Fruit fly (Drosophila melanogaster): Measurements from ENCODE around the gene Hipk.
A peak's percentile ranks its signal among the peaks of the same experiment; 100 is the strongest.

Hipk gene

dm6 chr3L:563002-563627, 20.3 kb downstream of the Hipk start:
- TF ChIP-seq gt (GFP tag; IDR thresholded peaks at IDR 0.05), result no peak
- no peak for TF ChIP-seq CG3838 (GFP tag; optimal IDR thresholded peaks at IDR 0.05)
- no peak for TF ChIP-seq D (optimal IDR thresholded peaks at IDR 0.05)
- TF ChIP-seq D (GFP tag; optimal IDR thresholded peaks at IDR 0.05), result peak; percentile 48
- no peak for TF ChIP-seq ac (GFP tag; optimal IDR thresholded peaks at IDR 0.05)
- peak; percentile 66 for TF ChIP-seq ranshi (GFP tag; IDR thresholded peaks at IDR 0.05)
- TF ChIP-seq CG12769 (tag; optimal IDR thresholded peaks at IDR 0.05), result peak; percentile 30
- TF ChIP-seq fru (optimal IDR thresholded peaks at IDR 0.05), result no peak
- TF ChIP-seq CG42726 (GFP tag; IDR thresholded peaks at IDR 0.05; ENCODE audit: partially characterized antibody), result no peak
- no peak for TF ChIP-seq jigr1 (GFP tag; IDR thresholded peaks at IDR 0.05)
- 0 out of 2 replicates have a peak, but pooled peaks have one; percentile 40 for TF ChIP-seq CG10959 (GFP tag; IDR thresholded peaks at IDR 0.05)
- peak; percentile 53 for TF ChIP-seq CG1529 (GFP tag; optimal IDR thresholded peaks at IDR 0.05)
- no peak for TF ChIP-seq cad (GFP tag; optimal IDR thresholded peaks at IDR 0.05)
- peak; percentile 20 for TF ChIP-seq CG6683 (GFP tag; optimal IDR thresholded peaks at IDR 0.05)
- no peak for TF ChIP-seq CG11398 (GFP tag; optimal IDR thresholded peaks at IDR 0.05)
- TF ChIP-seq Spps (tag; optimal IDR thresholded peaks at IDR 0.05), result peak; percentile 42
- no peak for TF ChIP-seq Atf3 (GFP tag; optimal IDR thresholded peaks at IDR 0.05)
- TF ChIP-seq CG5953 (GFP tag; IDR thresholded peaks at IDR 0.05), result peak; percentile 66; the same call in 1 of the 2 replicates
- TF ChIP-seq Sry-β (GFP tag; optimal IDR thresholded peaks at IDR 0.05), result no peak
- no peak for TF ChIP-seq CG4282 (GFP tag; optimal IDR thresholded peaks at IDR 0.05)
- TF ChIP-seq grau (tag; optimal IDR thresholded peaks at IDR 0.05), result peak; percentile 59
- TF ChIP-seq CG17359 (tag; optimal IDR thresholded peaks at IDR 0.05), result peak; percentile 78
- 0 out of 2 replicates have a peak, but pooled peaks have one; percentile 21 for TF ChIP-seq dan (GFP tag; IDR thresholded peaks at IDR 0.05)
- TF ChIP-seq CG4424 (GFP tag; optimal IDR thresholded peaks at IDR 0.05), result peak; percentile 73
- no peak for TF ChIP-seq CG16815 (GFP tag; optimal IDR thresholded peaks at IDR 0.05)
- peak; percentile 67 for TF ChIP-seq CG7839 (tag; optimal IDR thresholded peaks at IDR 0.05)
- no peak for TF ChIP-seq CG11560 (tag; IDR thresholded peaks at IDR 0.05)
- TF ChIP-seq Abd-B (GFP tag; optimal IDR thresholded peaks at IDR 0.05), result no peak
- peak; percentile 40 for TF ChIP-seq CG18599 (GFP tag; optimal IDR thresholded peaks at IDR 0.05)
- TF ChIP-seq CG18476 (GFP tag; optimal IDR thresholded peaks at IDR 0.05), result peak; percentile 34
- TF ChIP-seq CG10654 (GFP tag; optimal IDR thresholded peaks at IDR 0.05), result peak; percentile 28
- TF ChIP-seq otp (GFP tag; IDR thresholded peaks at IDR 0.05), result peak; percentile 61; the same call in 1 of the 3 replicates
- TF ChIP-seq schlank (tag; optimal IDR thresholded peaks at IDR 0.05), result no peak
- TF ChIP-seq PHDP (tag; optimal IDR thresholded peaks at IDR 0.05), result peak; percentile 77
- TF ChIP-seq Optix (GFP tag; IDR thresholded peaks at IDR 0.05), result peak; percentile 56; the same call in 1 of the 3 replicates
- TF ChIP-seq crp (GFP tag; optimal IDR thresholded peaks at IDR 0.05), result no peak
- TF ChIP-seq Tbp (GFP tag; optimal IDR thresholded peaks at IDR 0.05), result no peak
- no peak for TF ChIP-seq CG1602 (GFP tag; optimal IDR thresholded peaks at IDR 0.05)
- peak; percentile 53; the same call in 1 of the 2 replicates for TF ChIP-seq CG17612 (GFP tag; IDR thresholded peaks at IDR 0.05)
- peak; percentile 83 for TF ChIP-seq zfh1 (GFP tag; IDR thresholded peaks at IDR 0.05)
- no peak for TF ChIP-seq ftz-f1 (GFP tag; optimal IDR thresholded peaks at IDR 0.05)
- TF ChIP-seq pb (GFP tag; optimal IDR thresholded peaks at IDR 0.05), result peak; percentile 54
- peak; percentile 64 for TF ChIP-seq CG5180 (GFP tag; optimal IDR thresholded peaks at IDR 0.05)
- TF ChIP-seq CG7372 (GFP tag; IDR thresholded peaks at IDR 0.05), result no peak
- no peak for TF ChIP-seq lbe (GFP tag; optimal IDR thresholded peaks at IDR 0.05)
- no peak for TF ChIP-seq Dbx (GFP tag; IDR thresholded peaks at IDR 0.05)
- peak; percentile 58 for TF ChIP-seq nerfin-1 (tag; optimal IDR thresholded peaks at IDR 0.05)
- TF ChIP-seq CG9876 (GFP tag; optimal IDR thresholded peaks at IDR 0.05), result no peak
- TF ChIP-seq CG7786 (GFP tag; optimal IDR thresholded peaks at IDR 0.05), result no peak
- TF ChIP-seq CG3281 (GFP tag; optimal IDR thresholded peaks at IDR 0.05), result peak; percentile 61
- peak; percentile 85 for TF ChIP-seq Xrp1 (GFP tag; IDR thresholded peaks at IDR 0.05)

Measured in whole organism, embryonic.